Worm (Caenorhabditis elegans): ENCODE results near the gene T28F12.1.
A peak's percentile ranks its signal among the peaks of the same experiment; 100 is the strongest.

The T28F12.1 gene

DNA sequence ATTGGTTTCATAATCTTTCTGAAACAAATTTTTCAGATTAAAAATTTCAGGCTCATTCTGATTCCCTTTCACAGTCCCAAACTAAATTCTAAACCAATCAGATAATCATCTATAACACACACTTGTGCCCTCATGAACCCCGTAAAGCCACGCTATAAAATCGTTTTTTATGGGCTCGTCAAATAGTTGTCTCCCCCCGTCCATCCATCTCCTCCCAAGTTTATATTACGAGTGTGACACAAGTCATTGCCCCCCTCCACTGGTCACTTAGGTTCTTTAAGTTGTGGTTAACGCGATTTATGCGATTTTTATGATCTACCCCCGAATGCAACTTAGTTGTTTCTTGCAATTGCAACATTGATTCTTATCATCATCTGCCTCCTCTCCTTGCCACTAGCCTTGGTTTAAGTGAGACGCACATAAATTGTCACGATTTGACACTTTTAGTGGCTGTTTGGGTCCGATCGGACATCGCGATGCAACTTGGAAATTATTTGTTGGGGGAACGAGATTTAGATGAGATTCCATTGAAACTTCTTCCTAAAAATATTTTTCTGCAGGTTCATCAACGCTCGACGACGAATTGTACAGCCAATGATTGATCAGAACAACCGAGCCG, 3.4 kb upstream of the T28F12.1 start:
- no peak for TF ChIP-seq lin-1 (GFP tag; IDR thresholded peaks at IDR 0.05)
- TF ChIP-seq cey-2 (tag; optimal IDR thresholded peaks at IDR 0.05; ENCODE audit: borderline replicate concordance, insufficient read depth) = no peak
- no peak for TF ChIP-seq nhr-42 (GFP tag; IDR thresholded peaks at IDR 0.05)
- TF ChIP-seq rbr-2 (tag; optimal IDR thresholded peaks at IDR 0.05) = no peak
- peak; percentile 21 for TF ChIP-seq aha-1 (tag)
- TF ChIP-seq T20F7.1 (GFP tag; optimal IDR thresholded peaks at IDR 0.05) = no peak
- TF ChIP-seq hlh-11 (tag; optimal IDR thresholded peaks at IDR 0.05) = no peak
- TF ChIP-seq lin-13 (GFP tag; optimal IDR thresholded peaks at IDR 0.05) = no peak
- TF ChIP-seq unc-130 (GFP tag; optimal IDR thresholded peaks at IDR 0.05) = no peak
- TF ChIP-seq php-3 (GFP tag; IDR thresholded peaks at IDR 0.05) = peak; percentile 64
- TF ChIP-seq unc-62 (GFP tag; optimal IDR thresholded peaks at IDR 0.05 in 1 of 2) = peak in 1 of 2 experiments; percentile 86
- TF ChIP-seq unc-62 (tag; optimal IDR thresholded peaks at IDR 0.05) = no peak
- TF ChIP-seq fkh-10 (GFP tag; optimal IDR thresholded peaks at IDR 0.05) = no peak
- TF ChIP-seq saeg-2 (GFP tag; IDR thresholded peaks at IDR 0.05) = no peak
- peak; percentile 10 for TF ChIP-seq mes-2 (tag; optimal IDR thresholded peaks at IDR 0.05; ENCODE audit: poor library complexity, severe bottlenecking)
- TF ChIP-seq duxl-1 (tag; optimal IDR thresholded peaks at IDR 0.05; ENCODE audit: poor library complexity) = no peak
- no peak for TF ChIP-seq D1046.2 (GFP tag; IDR thresholded peaks at IDR 0.05)
- TF ChIP-seq attf-4 (tag; optimal IDR thresholded peaks at IDR 0.05) = no peak
- no peak for TF ChIP-seq mdt-29 (GFP tag; IDR thresholded peaks at IDR 0.05)
- no peak for TF ChIP-seq fos-1 (tag; optimal IDR thresholded peaks at IDR 0.05)
- no peak for TF ChIP-seq aly-2 (tag; optimal IDR thresholded peaks at IDR 0.05)

DNA sequence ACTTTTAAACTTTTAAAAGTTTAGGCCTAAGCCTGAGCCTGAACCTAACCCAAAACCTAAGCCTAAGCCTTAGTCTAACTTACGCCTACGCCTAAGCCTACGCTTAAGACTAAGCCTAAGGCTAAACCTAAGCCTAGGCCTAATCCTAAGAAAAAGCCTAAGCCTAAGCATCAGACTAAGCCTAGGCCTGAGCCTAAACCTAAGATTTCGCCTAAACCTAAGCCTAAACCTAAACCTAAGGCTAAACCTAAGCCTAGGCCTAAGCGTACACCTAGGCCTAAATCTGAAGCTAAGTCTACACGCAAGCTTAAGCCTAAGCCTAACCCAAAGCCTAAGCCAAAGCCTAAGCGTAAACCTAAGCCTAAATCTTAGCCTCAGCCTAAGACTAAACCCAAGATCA, 2.5 kb upstream of the T28F12.1 start:
- TF ChIP-seq mxl-3 (GFP tag; optimal IDR thresholded peaks at IDR 0.05) = no peak
- TF ChIP-seq hlh-30 (tag; optimal IDR thresholded peaks at IDR 0.05; ENCODE audit: insufficient read depth) = no peak
- TF ChIP-seq nhr-10 (tag; optimal IDR thresholded peaks at IDR 0.05) = no peak
- TF ChIP-seq saeg-2 (GFP tag; IDR thresholded peaks at IDR 0.05) = no peak
- peak in 1 of 2 experiments; percentile 96 for TF ChIP-seq unc-62 (GFP tag; optimal IDR thresholded peaks at IDR 0.05 in 1 of 2)
- no peak for TF ChIP-seq unc-62 (tag; optimal IDR thresholded peaks at IDR 0.05)
- 0 out of 2 replicates have a peak, but pooled peaks have one; percentile 29 for TF ChIP-seq lim-7 (GFP tag; IDR thresholded peaks at IDR 0.05)
- TF ChIP-seq rbr-2 (tag; optimal IDR thresholded peaks at IDR 0.05) = no peak
- no peak for TF ChIP-seq egl-27 (tag; optimal IDR thresholded peaks at IDR 0.05)
- TF ChIP-seq dpl-1 (GFP tag; optimal IDR thresholded peaks at IDR 0.05) = no peak
- TF ChIP-seq pqm-1 (tag; optimal IDR thresholded peaks at IDR 0.05) = no peak
- TF ChIP-seq nhr-11 (tag; optimal IDR thresholded peaks at IDR 0.05) = no peak
- 0 out of 2 replicates have a peak, but pooled peaks have one; percentile 24 for TF ChIP-seq egl-43 (GFP tag; IDR thresholded peaks at IDR 0.05)
- TF ChIP-seq zfp-2 (tag; optimal IDR thresholded peaks at IDR 0.05) = no peak
- TF ChIP-seq dmd-9 (GFP tag; IDR thresholded peaks at IDR 0.05) = no peak
- TF ChIP-seq hlh-11 (tag; optimal IDR thresholded peaks at IDR 0.05) = no peak

DNA sequence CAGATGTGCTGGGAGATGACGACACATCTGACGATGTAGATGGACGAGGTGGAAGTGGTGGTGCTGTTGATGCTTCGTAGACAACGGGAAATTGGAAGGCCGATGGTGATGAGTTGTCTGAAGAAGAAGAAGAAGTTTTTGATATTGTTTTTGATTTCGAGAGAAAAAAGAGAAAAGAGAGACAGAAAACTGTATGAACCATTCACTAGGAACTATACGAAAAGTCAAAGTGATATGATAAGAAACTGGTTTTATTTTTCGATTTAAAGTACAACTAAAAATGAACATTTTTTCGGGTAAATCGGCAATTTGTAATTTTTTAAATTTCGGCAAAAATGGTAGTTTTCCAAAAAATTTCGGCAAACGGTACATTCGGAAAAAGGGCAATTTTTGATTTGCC, 5.8 kb downstream of the T28F12.1 start:
- TF ChIP-seq tra-1 (GFP tag; IDR thresholded peaks at IDR 0.05) = no peak
- peak in 1 of 2 experiments; percentile 88 for TF ChIP-seq unc-62 (GFP tag; optimal IDR thresholded peaks at IDR 0.05 in 1 of 2)
- no peak for TF ChIP-seq unc-62 (tag; optimal IDR thresholded peaks at IDR 0.05)
- TF ChIP-seq lin-39 (tag; optimal IDR thresholded peaks at IDR 0.05) = no peak
- no peak for TF ChIP-seq zag-1 (tag; optimal IDR thresholded peaks at IDR 0.05)
- TF ChIP-seq hmg-1.1 (GFP tag; IDR thresholded peaks at IDR 0.05) = no peak
- no peak for TF ChIP-seq R02D3.7 (tag; optimal IDR thresholded peaks at IDR 0.05)
